Fruit fly (Drosophila melanogaster) Kc167 (cell line): ENCODE results near the gene CG13050.

ENCODE experiments used
- Myc ChIP-seq: fragments of >200 bp; optimal IDR thresholded peaks from 2 replicates; lab custom pipeline; 2017; ENCODE audit warnings: missing external identifiers
- Sin3A ChIP-seq: fragments of >200 bp; optimal IDR thresholded peaks from 2 replicates; lab custom pipeline; 2018; ENCODE audit warnings: missing external identifiers
- h ChIP-seq: fragments of >200 bp; optimal IDR thresholded peaks from 3 replicates; lab custom pipeline; 2018; ENCODE audit warnings: missing external identifiers
- insv ChIP-seq: fragments of >200 bp; optimal IDR thresholded peaks from 3 replicates; lab custom pipeline; 2018; ENCODE audit warnings: missing external identifiers
- psq ChIP-seq: fragments of >200 bp; optimal IDR thresholded peaks from 2 replicates; lab custom pipeline; 2017; ENCODE audit warnings: missing external identifiers
- ttk ChIP-seq: sonication (Bioruptor generic); optimal IDR thresholded peaks from 2 replicates; lab custom pipeline; 2017; ENCODE audit warnings: missing external identifiers

Gene CG13050

DNA sequence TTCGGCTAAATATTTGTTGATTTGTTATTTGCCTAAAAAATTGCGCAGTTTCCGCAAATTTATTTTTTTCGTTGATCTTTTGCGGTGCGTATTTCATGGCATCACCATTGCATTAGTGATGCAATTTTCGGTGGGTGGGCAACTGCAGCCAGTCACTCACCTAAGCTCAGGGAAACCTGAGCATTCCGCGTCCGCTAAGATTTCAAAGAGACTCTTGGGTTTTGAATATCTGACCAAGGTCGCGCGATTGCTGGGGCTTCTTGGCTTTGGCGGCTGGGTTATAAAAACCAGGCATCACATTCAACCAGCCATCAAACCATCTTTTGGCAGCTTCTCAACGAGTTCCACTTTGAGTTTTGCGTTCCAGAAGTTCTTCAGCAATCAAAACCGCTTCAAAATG is 16.6 kb downstream of the CG13050 start, which contains the start of gene CG13071:
Gene CG13071 (plus strand): TSS at position 301 of the 400 bp plus-strand sequence.
- TF ChIP-seq Sin3A (lab: Kevin White, UChicago): no peak
- TF ChIP-seq Myc (lab: Kevin White, UChicago): no peak
- TF ChIP-seq h (lab: Kevin White, UChicago): no peak
- TF ChIP-seq psq (lab: Kevin White, UChicago): no peak
- no peak for TF ChIP-seq ttk
- no peak for TF ChIP-seq insv (lab: Kevin White, UChicago)

DNA sequence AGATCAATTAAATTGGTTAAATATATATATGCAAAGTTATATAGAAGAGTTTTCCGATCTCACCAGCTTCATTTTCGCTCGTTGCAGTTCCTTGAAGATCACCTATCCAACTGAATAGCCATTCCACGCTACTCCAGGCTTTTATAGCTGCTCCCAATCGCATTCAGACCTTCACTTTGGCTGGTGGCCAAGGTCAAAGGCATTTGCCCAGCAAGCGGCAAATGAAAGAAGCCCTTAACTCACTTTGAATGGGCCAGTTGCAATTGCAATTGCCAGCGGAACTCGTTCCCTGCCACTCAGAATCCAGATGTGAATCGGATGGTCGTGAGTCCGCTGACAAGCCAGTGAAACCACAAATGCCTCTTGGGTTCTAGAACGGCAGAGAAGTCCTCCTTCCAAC is 17.6 kb downstream of the CG13050 start, which contains the start of gene CG34247:
Gene CG34247 (minus strand): TSS at position 101 of the 400 bp plus-strand sequence.
- TF ChIP-seq insv (lab: Kevin White, UChicago) (no peak), h (lab: Kevin White, UChicago) (no peak), psq (lab: Kevin White, UChicago) (no peak), ttk (no peak), Myc (lab: Kevin White, UChicago) (no peak), Sin3A (lab: Kevin White, UChicago) (no peak)

DNA sequence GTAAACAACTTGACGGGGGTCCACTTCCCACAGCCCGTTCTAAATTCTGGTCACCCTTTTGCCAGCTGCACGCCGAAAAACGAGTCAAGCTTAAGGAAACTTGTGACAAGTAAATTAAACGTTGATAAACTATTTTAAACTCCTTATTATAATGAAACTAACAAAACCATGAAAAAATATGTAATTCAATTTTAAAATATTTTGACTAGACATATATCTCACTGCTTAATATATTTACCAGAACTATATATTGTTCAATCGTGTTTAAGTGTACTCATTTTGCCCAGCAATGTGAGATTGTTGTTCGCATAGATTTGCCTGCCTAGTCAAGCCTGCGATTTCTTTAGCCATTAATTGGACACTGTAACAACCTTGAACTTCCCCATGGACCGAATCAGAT is 19.5 kb downstream of the CG13050 start, which contains the start of gene CG13053:
Gene CG13053 (minus strand): TSS at position 171 of the 400 bp plus-strand sequence.
- TF ChIP-seq Sin3A (lab: Kevin White, UChicago) (no peak), insv (lab: Kevin White, UChicago) (no peak), Myc (lab: Kevin White, UChicago) (no peak), h (lab: Kevin White, UChicago) (no peak), psq (lab: Kevin White, UChicago) (no peak), ttk (no peak)

DNA sequence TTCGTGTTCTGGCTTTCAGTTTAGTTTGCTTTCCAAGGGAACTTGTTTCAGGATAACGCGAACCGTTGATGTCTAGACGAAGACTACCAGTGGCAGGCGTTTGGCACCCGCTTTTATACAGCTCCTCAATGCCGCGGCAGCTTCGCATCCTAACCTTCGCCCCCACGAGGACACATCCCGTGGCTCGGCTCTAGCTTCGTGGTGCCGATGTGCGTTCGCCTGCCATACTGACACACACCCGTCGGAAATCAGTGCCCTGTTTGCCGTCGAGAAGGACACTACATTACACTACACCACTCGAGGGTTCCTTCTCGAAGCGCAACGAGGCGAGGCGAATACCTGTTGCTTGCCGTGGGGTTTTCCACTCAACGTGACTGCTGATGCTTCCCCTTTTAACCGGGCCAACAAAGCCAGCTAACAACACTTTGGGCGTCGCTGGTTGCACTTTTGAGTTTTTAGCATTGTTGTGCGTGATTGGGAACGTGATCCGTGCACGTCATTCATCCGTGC is 21.9 kb downstream of the CG13050 start, which contains the start of gene CG13054:
Gene CG13054 (minus strand): TSS at position 74 of the 510 bp plus-strand sequence.
- TF ChIP-seq insv (lab: Kevin White, UChicago) (no peak), psq (lab: Kevin White, UChicago) (no peak), ttk (no peak), Sin3A (lab: Kevin White, UChicago) (no peak), Myc (lab: Kevin White, UChicago) (no peak), h (lab: Kevin White, UChicago) (no peak)

DNA sequence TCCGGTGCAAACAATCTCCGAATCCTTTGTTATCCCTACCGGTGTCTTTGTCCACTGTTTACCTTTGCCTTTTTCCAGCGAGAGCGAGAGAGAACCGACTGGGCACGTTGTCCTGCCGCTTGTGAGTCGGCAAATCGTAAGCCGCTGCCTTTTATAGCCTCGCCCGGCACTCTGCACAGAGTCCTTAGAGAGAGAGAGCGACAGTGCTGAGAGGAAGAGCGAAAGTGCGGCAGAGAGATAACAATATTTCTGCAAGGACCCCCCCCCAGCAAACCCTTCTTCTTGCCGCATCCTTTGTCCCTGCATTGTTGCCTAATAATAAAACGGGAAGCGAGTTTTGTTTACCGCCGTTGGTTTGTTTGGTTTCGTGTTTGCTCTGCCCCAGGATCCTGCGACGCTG is 26.8 kb downstream of the CG13050 start, which contains the start of gene CG13055:
Gene CG13055 (minus strand): TSS at position 101 of the 400 bp plus-strand sequence.
- no peak for TF ChIP-seq h (lab: Kevin White, UChicago)
- no peak for TF ChIP-seq Sin3A (lab: Kevin White, UChicago)
- no peak for TF ChIP-seq Myc (lab: Kevin White, UChicago)
- TF ChIP-seq ttk: no peak
- no peak for TF ChIP-seq insv (lab: Kevin White, UChicago)
- no peak for TF ChIP-seq psq (lab: Kevin White, UChicago)

DNA sequence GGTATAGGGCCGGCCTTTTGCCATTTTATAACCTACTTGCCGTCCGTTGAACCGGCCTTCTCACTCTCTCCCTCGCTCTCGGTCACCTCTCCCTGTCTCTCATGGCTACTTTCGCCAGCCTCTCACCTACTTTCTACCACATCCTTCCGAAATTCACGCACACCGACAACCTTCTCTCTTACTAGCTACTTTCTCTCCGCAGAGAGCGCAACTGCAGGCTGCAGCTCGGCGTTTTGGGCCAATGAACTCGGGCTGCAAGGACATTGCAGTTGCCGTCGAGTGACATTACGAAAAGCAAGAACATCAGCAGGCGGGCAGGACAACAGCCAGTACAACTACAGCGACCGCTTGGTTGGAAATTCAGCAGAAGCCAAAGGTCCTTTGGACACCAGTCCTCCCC is 37.8 kb downstream of the CG13050 start:
- TF ChIP-seq psq (lab: Kevin White, UChicago): no peak
- no peak for TF ChIP-seq h (lab: Kevin White, UChicago)
- TF ChIP-seq insv (lab: Kevin White, UChicago): no peak
- no peak for TF ChIP-seq Sin3A (lab: Kevin White, UChicago)
- TF ChIP-seq Myc (lab: Kevin White, UChicago): no peak
- no peak for TF ChIP-seq ttk

DNA sequence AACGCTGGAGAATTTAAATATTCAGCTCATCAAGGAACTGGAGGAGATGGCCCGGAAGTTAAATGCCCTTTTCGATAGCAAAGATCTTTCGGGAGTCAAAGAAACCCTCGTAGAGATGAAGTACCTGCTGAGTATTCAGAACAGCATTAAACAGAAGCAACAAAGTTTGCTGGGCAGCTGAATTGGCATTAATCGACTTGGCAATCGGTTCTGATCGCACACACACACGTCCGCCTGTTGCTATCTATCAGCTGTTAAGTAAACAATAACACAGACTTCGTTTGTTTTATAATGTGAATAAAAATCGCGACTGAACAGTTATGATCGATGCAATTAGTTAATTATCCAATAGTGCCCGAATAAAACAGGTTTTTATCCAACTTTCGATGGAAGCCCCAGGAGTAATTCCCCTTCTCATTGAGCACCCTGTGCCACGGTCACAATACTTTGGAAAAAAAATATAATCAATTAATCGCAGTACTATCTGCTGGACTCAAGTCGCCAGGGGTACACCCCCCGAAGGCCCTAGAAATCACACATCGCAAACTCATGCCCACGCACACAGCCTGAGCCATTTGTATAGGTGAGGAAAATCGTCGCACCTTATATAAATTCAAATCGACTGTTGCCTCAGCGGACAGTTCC is 45.1 kb downstream of the CG13050 start:
- TF ChIP-seq Sin3A (lab: Kevin White, UChicago) (no peak), insv (lab: Kevin White, UChicago) (no peak)

DNA sequence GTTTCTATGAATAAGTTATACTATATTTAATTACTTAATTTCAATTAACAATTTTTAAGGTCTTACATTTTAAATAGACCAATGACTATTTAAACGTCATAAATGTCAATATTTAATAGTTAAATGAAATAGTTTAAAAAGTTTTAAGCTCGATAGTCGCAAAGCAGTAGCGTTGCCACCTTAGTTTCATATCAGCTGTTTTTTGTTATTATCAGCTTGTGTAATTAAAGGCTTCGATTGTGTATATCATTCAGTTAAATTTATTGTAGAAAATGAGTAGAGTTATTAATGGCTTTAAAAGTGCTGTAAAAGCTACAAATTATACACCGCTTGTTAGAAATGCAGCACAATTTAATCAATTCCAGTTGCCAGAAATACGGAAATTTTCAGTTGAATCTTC is 46.1 kb downstream of the CG13050 start, which contains the start of gene Hsc20:
Gene Hsc20 (plus strand): TSS at position 204 of the 400 bp plus-strand sequence.
- TF ChIP-seq Myc (lab: Kevin White, UChicago) (no peak), psq (lab: Kevin White, UChicago) (no peak), h (lab: Kevin White, UChicago) (no peak), ttk (no peak), Sin3A (lab: Kevin White, UChicago) (no peak), insv (lab: Kevin White, UChicago) (no peak)

DNA sequence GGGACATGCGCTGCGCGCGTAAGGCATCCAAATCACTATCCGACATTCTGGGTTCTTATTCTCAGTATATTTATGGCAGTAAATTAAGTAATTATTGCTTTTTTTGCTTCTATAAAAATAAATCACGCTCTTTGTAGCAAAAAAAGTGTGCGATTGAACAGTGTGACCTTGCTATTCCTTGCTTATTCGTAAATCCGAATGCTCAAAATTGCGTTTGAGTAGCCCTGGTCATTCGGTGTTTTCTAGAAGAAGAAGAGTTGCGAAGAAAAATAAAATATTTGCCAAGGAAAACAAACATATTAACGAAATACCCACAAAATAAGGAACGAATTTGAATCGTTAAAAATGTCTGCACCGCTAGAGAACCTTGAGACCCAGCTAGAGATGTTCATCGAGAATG is 47.2 kb downstream of the CG13050 start, which contains the start of the genes PDCD-5 and MED10:
Gene PDCD-5 (minus strand): TSS at position 182 of the 400 bp plus-strand sequence.
Gene MED10 (plus strand): TSS at position 228 of the 400 bp plus-strand sequence.
- TF ChIP-seq psq (lab: Kevin White, UChicago) (no peak), insv (lab: Kevin White, UChicago) (no peak), ttk (no peak), h (lab: Kevin White, UChicago) (no peak), Myc (lab: Kevin White, UChicago) (no peak), Sin3A (lab: Kevin White, UChicago) (no peak)

DNA sequence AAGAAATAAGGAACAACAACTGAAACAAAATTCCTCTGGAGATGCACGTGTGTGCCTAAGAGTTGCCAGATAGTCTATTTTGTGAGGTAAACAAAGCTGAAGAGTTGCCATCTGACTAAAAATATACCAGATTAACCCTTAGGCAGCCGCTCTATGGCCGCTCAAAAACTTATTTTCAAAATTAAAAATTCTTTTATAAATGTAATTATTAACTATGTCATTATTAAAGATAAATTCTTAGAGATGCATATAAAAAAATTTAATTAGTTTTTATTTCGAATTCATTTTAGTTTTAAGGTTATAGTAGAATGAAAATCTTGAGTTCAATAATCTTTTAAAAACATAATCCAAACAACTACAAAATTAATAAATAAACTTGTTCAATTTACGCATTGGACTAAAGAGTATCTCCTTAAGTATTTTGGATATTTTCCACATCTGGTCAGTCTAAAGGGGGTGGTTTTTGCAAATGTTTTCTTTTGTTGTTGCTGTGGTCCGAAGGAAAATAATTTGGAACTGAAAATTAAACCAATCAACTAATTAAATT is 50.3 kb downstream of the CG13050 start, which contains the start of gene Tmx3:
Gene Tmx3 (plus strand): TSS at position 442 of the 547 bp plus-strand sequence.
- TF ChIP-seq Myc (lab: Kevin White, UChicago): no peak
- TF ChIP-seq psq (lab: Kevin White, UChicago): no peak
- no peak for TF ChIP-seq insv (lab: Kevin White, UChicago)
- TF ChIP-seq ttk: no peak
- no peak for TF ChIP-seq Sin3A (lab: Kevin White, UChicago)
- no peak for TF ChIP-seq h (lab: Kevin White, UChicago)
